Worm (Caenorhabditis elegans) whole organism, L4 larva: ENCODE measurements around the gene smg-3.

Experiments
- F26F4.8 ChIP-seq: fragments of 200-800 bp; sonication (Bioruptor generic); conservative IDR thresholded peaks from 2 replicates; pipeline ENCODE4 v1.3.6; 2022; ENCODE audit warnings: missing genetic modification characterization, missing compliant biosample characterization
- F44E2.7 ChIP-seq: fragments of 200-800 bp; sonication (Bioruptor generic); IDR thresholded peaks from 2 replicates; pipeline ENCODE4 v2.1.2; 2022; ENCODE audit warnings: missing genetic modification characterization, missing compliant biosample characterization
- R02D3.7 ChIP-seq: fragments of 150-350 bp; sonication (generic microtip); optimal IDR thresholded peaks from 3 replicates; lab custom pipeline; 2014; ENCODE audit warnings: missing biosample characterization, missing genetic modification characterization
- T26A8.4 ChIP-seq: fragments of 200-800 bp; sonication (Bioruptor generic); IDR thresholded peaks from 2 replicates; pipeline ENCODE4 v1.3.6; 2022; ENCODE audit warnings: missing genetic modification characterization, missing compliant biosample characterization
- Y105C5A.15 ChIP-seq: fragments of 200-800 bp; sonication (Bioruptor generic); IDR thresholded peaks from 2 replicates; pipeline ENCODE4 v1.3.6; 2022; ENCODE audit warnings: missing genetic modification characterization, missing compliant biosample characterization
- ZK546.5 ChIP-seq, 2 experiments: sonication (generic microtip); optimal IDR thresholded peaks; 2 replicates each; lab custom pipeline; 2017; ENCODE audit warnings: missing biosample characterization in 2 of 2, missing genetic modification characterization in 2 of 2
- aha-1 ChIP-seq: fragments of 150-350 bp; peaks from one replicate; lab custom pipeline; 2014; ENCODE audit warnings: missing biosample characterization, missing genetic modification characterization
- ces-1 ChIP-seq: fragments of 150-350 bp; sonication (generic microtip); optimal IDR thresholded peaks from 4 replicates; lab custom pipeline; 2014; ENCODE audit warnings: missing biosample characterization, missing genetic modification reagents, missing genetic modification characterization
- daf-12 ChIP-seq: fragments of 150-350 bp; optimal IDR thresholded peaks from 2 replicates; lab custom pipeline; 2014; ENCODE audit warnings: missing biosample characterization, missing genetic modification reagents, missing genetic modification characterization
- daf-16 ChIP-seq, 3 experiments: sonication (generic microtip); optimal IDR thresholded peaks; 2 replicates each; lab custom pipeline; 2016 to 2017; ENCODE audit warnings: missing genetic modification characterization in 3 of 3, missing genetic modification reagents in 3 of 3, mild to moderate bottlenecking in 2 of 3, missing compliant biosample characterization in 2 of 3, missing biosample characterization in 1 of 3, moderate library complexity in 1 of 3
- daf-19 ChIP-seq: fragments of 200-800 bp; sonication (Bioruptor generic); conservative IDR thresholded peaks from 2 replicates; pipeline ENCODE4 v1.3.6; 2022; ENCODE audit warnings: missing genetic modification characterization, missing compliant biosample characterization
- dmd-6 ChIP-seq: fragments of 200-800 bp; sonication (Bioruptor generic); IDR thresholded peaks from 2 replicates; pipeline ENCODE4 v1.3.6; 2022; ENCODE audit warnings: missing genetic modification reagents, missing genetic modification characterization, missing compliant biosample characterization
- dmd-8 ChIP-seq: fragments of 200-800 bp; sonication (Bioruptor generic); IDR thresholded peaks from 2 replicates; pipeline ENCODE4 v1.3.6; 2022; ENCODE audit warnings: missing genetic modification characterization, missing compliant biosample characterization
- dpl-1 ChIP-seq: fragments of 150-350 bp; optimal IDR thresholded peaks from 2 replicates; lab custom pipeline; 2014; ENCODE audit warnings: missing biosample characterization, missing genetic modification reagents, missing genetic modification characterization
- gei-8 ChIP-seq: fragments of 200-800 bp; sonication (Bioruptor generic); optimal IDR thresholded peaks from 2 replicates; lab custom pipeline; 2018; ENCODE audit warnings: mild to moderate bottlenecking, missing genetic modification characterization, missing compliant biosample characterization
- hmg-1.1 ChIP-seq: fragments of 200-800 bp; sonication (Bioruptor generic); IDR thresholded peaks from 2 replicates; pipeline ENCODE4 v1.3.6; 2022; ENCODE audit warnings: missing genetic modification reagents, missing genetic modification characterization, missing compliant biosample characterization
- lin-1 ChIP-seq: fragments of 200-800 bp; sonication (Bioruptor generic); IDR thresholded peaks from 2 replicates; pipeline ENCODE4 v1.3.6; 2022; ENCODE audit warnings: missing genetic modification reagents, missing genetic modification characterization, missing compliant biosample characterization
- lin-29 ChIP-seq: fragments of 200-800 bp; sonication (Bioruptor generic); IDR thresholded peaks from 2 replicates; pipeline ENCODE4 v1.3.6; 2022; ENCODE audit warnings: missing genetic modification reagents, missing genetic modification characterization, missing compliant biosample characterization
- lin-38 ChIP-seq: fragments of 200-800 bp; sonication (Bioruptor generic); IDR thresholded peaks from 2 replicates; pipeline ENCODE4 v1.3.6; 2022; ENCODE audit warnings: missing genetic modification reagents, missing genetic modification characterization, missing compliant biosample characterization
- mdt-29 ChIP-seq: fragments of 200-800 bp; sonication (Bioruptor generic); IDR thresholded peaks from 2 replicates; pipeline ENCODE4 v1.3.6; 2022; ENCODE audit warnings: missing genetic modification reagents, missing genetic modification characterization, missing compliant biosample characterization
- mxl-2 ChIP-seq: fragments of 200-800 bp; sonication (Bioruptor generic); conservative IDR thresholded peaks from 2 replicates; pipeline ENCODE4 v1.3.6; 2022; ENCODE audit warnings: missing genetic modification reagents, missing genetic modification characterization, missing compliant biosample characterization
- mxl-3 ChIP-seq: fragments of 200-800 bp; sonication (Bioruptor generic); optimal IDR thresholded peaks from 2 replicates; lab custom pipeline; 2018; ENCODE audit warnings: mild to moderate bottlenecking, missing genetic modification characterization, missing compliant biosample characterization
- nhr-102 ChIP-seq: sonication (generic microtip); optimal IDR thresholded peaks from 2 replicates; lab custom pipeline; 2016; ENCODE audit warnings: mild to moderate bottlenecking, missing genetic modification characterization, moderate library complexity, missing compliant biosample characterization
- nhr-28 ChIP-seq: fragments of 150-350 bp; optimal IDR thresholded peaks from 2 replicates; lab custom pipeline; 2014; ENCODE audit warnings: missing biosample characterization, missing genetic modification characterization
- nhr-48 ChIP-seq: sonication (generic microtip); optimal IDR thresholded peaks from 2 replicates; lab custom pipeline; 2016; ENCODE audit warnings: mild to moderate bottlenecking, missing genetic modification characterization, missing compliant biosample characterization
- nhr-6 ChIP-seq: fragments of 150-350 bp; optimal IDR thresholded peaks from 2 replicates; lab custom pipeline; 2014; ENCODE audit warnings: missing biosample characterization, missing genetic modification characterization
- sdz-12 ChIP-seq: fragments of 200-800 bp; sonication (Bioruptor generic); optimal IDR thresholded peaks from 2 replicates; lab custom pipeline; 2018; ENCODE audit warnings: mild to moderate bottlenecking, missing genetic modification characterization, missing compliant biosample characterization
- set-16 ChIP-seq: fragments of 200-800 bp; sonication (Bioruptor generic); IDR thresholded peaks from 2 replicates; pipeline ENCODE4 v1.3.6; 2022; ENCODE audit warnings: missing genetic modification reagents, missing genetic modification characterization, missing compliant biosample characterization
- skn-1 ChIP-seq: fragments of 150-350 bp; optimal IDR thresholded peaks from 2 replicates; lab custom pipeline; 2014; ENCODE audit warnings: missing biosample characterization, missing genetic modification characterization
- spr-1 ChIP-seq: sonication (generic microtip); optimal IDR thresholded peaks from 2 replicates; lab custom pipeline; 2016; ENCODE audit warnings: mild to moderate bottlenecking, missing genetic modification characterization, missing compliant biosample characterization
- tag-97 ChIP-seq: fragments of 200-800 bp; sonication (Bioruptor generic); IDR thresholded peaks from 2 replicates; pipeline ENCODE4 v1.3.6; 2022; ENCODE audit warnings: missing genetic modification characterization, missing compliant biosample characterization
- unc-130 ChIP-seq: sonication (generic microtip); optimal IDR thresholded peaks from 2 replicates; lab custom pipeline; 2016; ENCODE audit warnings: missing genetic modification reagents, missing genetic modification characterization, missing compliant biosample characterization
- unc-62 ChIP-seq, 3 experiments: fragments of 150-350 bp in 1 of 3; sonication (generic microtip); optimal IDR thresholded peaks in 2 of 3; peaks in 1 of 3; 1 replicate in 1 of 3; 2 replicates in 2 of 3; lab custom pipeline; 2014 to 2017; ENCODE audit warnings: missing biosample characterization in 3 of 3, missing genetic modification characterization in 3 of 3, missing genetic modification reagents in 3 of 3, missing genotype in 1 of 3
- zag-1 ChIP-seq: fragments of 150-350 bp; optimal IDR thresholded peaks from 2 replicates; lab custom pipeline; 2014; ENCODE audit warnings: missing biosample characterization, missing genetic modification characterization

The smg-3 gene

DNA sequence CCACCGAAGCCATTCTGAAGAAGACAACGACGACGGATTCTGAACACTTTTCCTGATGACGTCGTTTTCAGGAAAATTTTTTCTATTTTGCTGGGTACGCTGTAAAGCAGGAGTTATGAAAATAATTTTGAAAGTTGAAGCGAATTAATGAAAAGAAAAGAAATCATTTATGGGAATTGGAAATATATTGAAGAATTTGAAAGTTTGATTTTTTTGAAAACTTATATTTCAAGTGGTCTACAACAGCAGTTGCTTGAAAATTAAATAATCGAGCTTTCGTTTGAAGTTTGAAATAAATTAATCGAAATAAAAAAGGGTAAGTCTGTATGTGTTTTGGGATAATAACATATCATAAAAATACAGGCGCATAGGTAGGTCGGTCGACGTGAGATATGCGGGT, 11.1 kb upstream of the smg-3 start, which contains the start of gene shl-1:
Gene shl-1 (minus strand): TSS at position 101 of the 400 bp plus-strand sequence.
- TF ChIP-seq ZK546.5 (tag; optimal IDR thresholded peaks at IDR 0.05; lab: Kevin White, UChicago) (no peak), aha-1 (tag; lab: Kevin White, UChicago) (peak; percentile 79), spr-1 (tag; lab: Kevin White, UChicago) (no peak), nhr-48 (no peak)
- TF ChIP-seq, all 104 proteins: peak for 1

DNA sequence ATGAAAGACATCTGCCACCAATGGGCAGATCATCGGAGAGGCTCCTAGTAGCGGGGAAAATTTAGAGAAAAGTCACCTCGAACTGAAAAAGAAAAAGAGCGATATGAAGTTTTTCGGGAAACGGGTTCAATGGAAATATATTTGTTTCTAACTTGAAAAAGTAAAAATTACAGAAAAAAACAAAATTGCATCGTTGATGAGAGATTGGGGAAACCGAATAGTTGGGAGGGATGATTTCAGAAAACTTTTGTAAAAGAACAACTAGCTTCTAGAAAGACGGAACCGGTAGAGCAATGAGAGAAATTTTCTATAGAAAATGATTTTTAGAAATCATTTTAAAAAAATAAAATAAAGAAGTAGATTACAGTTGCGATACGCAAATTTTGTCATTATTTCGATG, 5.5 kb upstream of the smg-3 start:
- TF ChIP-seq tag-97 (GFP tag; lab: Robert Waterston, UW) = no peak
- no peak for TF ChIP-seq F26F4.8 (GFP tag; lab: Robert Waterston, UW)
- no peak for TF ChIP-seq unc-130 (GFP tag; lab: Kevin White, UChicago)
- TF ChIP-seq mxl-3 (GFP tag; lab: Kevin White, UChicago) = no peak
- TF ChIP-seq gei-8 (GFP tag; lab: Kevin White, UChicago) = no peak
- no peak for TF ChIP-seq mxl-2
- peak; percentile 25 for TF ChIP-seq dpl-1 (GFP tag; lab: Kevin White, UChicago)
- no peak for TF ChIP-seq zag-1 (tag; lab: Kevin White, UChicago)
- TF ChIP-seq R02D3.7 (tag; lab: Kevin White, UChicago) = no peak
- TF ChIP-seq nhr-6 (tag; lab: Kevin White, UChicago) = no peak
- peak; percentile 62 for TF ChIP-seq spr-1 (tag; lab: Kevin White, UChicago)
- TF ChIP-seq daf-12 (tag; lab: Kevin White, UChicago) = no peak
- TF ChIP-seq nhr-102 (tag; lab: Kevin White, UChicago) = peak; percentile 62
- TF ChIP-seq lin-38 (GFP tag; lab: Robert Waterston, UW) = 0 out of 2 replicates have a peak, but pooled peaks have one; percentile 19
- TF ChIP-seq F44E2.7 (GFP tag; lab: Robert Waterston, UW) = no peak
- no peak for TF ChIP-seq mdt-29
- TF ChIP-seq T26A8.4 (GFP tag; lab: Robert Waterston, UW) = peak; percentile 94
- no peak for TF ChIP-seq daf-16 (GFP tag; optimal IDR thresholded peaks at IDR 0.05; lab: Kevin White, UChicago)
- TF ChIP-seq daf-16 (tag; optimal IDR thresholded peaks at IDR 0.05; lab: Kevin White, UChicago) = no peak
- TF ChIP-seq dmd-6 = no peak
- no peak for TF ChIP-seq daf-19 (GFP tag; lab: Robert Waterston, UW)
- no peak for TF ChIP-seq nhr-28
- TF ChIP-seq ces-1 (GFP tag; lab: Kevin White, UChicago) = no peak
- no peak for TF ChIP-seq unc-62 (GFP tag; optimal IDR thresholded peaks at IDR 0.05 in 1 of 2; lab: Kevin White, UChicago)
- TF ChIP-seq unc-62 (tag; optimal IDR thresholded peaks at IDR 0.05; lab: Kevin White, UChicago) = no peak

DNA sequence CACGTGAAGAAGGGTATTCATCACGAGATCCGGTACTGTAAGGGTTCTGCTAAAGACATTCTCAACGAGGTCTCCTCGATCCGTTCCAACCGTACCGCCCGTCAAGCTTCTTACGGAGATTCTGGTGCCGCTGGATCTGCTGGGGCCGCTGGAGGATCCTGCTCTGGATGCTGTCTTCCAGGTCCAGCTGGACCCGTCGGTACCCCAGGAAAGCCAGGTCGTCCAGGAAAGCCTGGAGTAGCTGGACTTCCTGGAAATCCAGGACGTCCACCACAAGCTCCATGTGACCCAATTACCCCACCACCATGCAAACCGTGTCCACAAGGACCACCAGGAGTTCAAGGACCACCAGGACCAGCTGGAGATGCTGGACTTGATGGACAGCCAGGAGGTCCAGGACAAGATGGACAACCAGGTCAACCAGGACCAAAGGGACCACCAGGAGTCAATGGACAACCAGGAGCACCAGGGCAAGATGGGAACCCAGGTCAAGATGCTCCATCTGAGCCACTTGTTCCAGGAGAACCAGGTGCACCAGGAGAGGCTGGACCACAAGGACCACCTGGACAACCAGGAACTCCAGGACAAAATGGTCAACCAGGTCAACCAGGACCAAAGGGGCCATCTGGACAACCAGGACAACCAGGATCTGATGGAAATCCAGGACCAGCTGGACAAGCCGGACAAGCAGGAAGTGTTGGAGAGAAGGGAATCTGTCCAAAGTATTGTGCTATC, 4.6 kb upstream of the smg-3 start:
- TF ChIP-seq sdz-12 = peak; percentile 78
- peak; percentile 9 for TF ChIP-seq spr-1 (tag; lab: Kevin White, UChicago)
- TF ChIP-seq lin-29 (GFP tag; lab: Robert Waterston, UW) = peak; percentile 25; the same call in 1 of the 2 replicates
- 0 out of 2 replicates have a peak, but pooled peaks have one; percentile 22 for TF ChIP-seq dmd-8 (GFP tag; lab: Robert Waterston, UW)
- TF ChIP-seq skn-1 (tag; lab: Kevin White, UChicago) = no peak
- 0 out of 2 replicates have a peak, but pooled peaks have one; percentile 31 for TF ChIP-seq hmg-1.1 (GFP tag; lab: Robert Waterston, UW)
- TF ChIP-seq Y105C5A.15 (GFP tag; lab: Robert Waterston, UW) = no peak
- TF ChIP-seq aha-1 (tag; lab: Kevin White, UChicago) = peak; percentile 94
- TF ChIP-seq set-16 (GFP tag; lab: Robert Waterston, UW) = peak; percentile 94
- no peak for TF ChIP-seq lin-1
